Worm (Caenorhabditis elegans) whole organism, early embryonic: ENCODE data around the gene F17E9.15.

ENCODE experiments used
- B0310.2 ChIP-seq: sonication (generic microtip); optimal IDR thresholded peaks from 2 replicates; lab custom pipeline; 2016; ENCODE audit warnings: mild to moderate bottlenecking, missing genetic modification characterization, missing compliant biosample characterization
- F13C5.2 ChIP-seq: sonication (generic microtip); optimal IDR thresholded peaks from 2 replicates; lab custom pipeline; 2017; ENCODE audit warnings: mild to moderate bottlenecking, missing genetic modification characterization, inconsistent platforms, missing compliant biosample characterization
- aly-1 ChIP-seq: sonication (generic microtip); optimal IDR thresholded peaks from 2 replicates; lab custom pipeline; 2016; ENCODE audit warnings: missing genetic modification characterization, missing compliant biosample characterization
- ama-1 ChIP-seq: fragments of 150-350 bp; optimal IDR thresholded peaks from 2 replicates; lab custom pipeline; 2014
- ceh-13 ChIP-seq: fragments of 200-800 bp; sonication (Bioruptor generic); optimal IDR thresholded peaks from 2 replicates; lab custom pipeline; 2018; ENCODE audit warnings: mild to moderate bottlenecking, missing genetic modification characterization, missing compliant biosample characterization
- ceh-36 ChIP-seq: sonication (generic microtip); optimal IDR thresholded peaks from 2 replicates; lab custom pipeline; 2016; ENCODE audit warnings: missing genetic modification characterization, inconsistent platforms, missing compliant biosample characterization
- ets-7 ChIP-seq: sonication (generic microtip); optimal IDR thresholded peaks from 2 replicates; lab custom pipeline; 2016; ENCODE audit warnings: missing genotype, missing genetic modification characterization, missing compliant biosample characterization
- flt-1 ChIP-seq: fragments of 200-800 bp; sonication (Bioruptor generic); IDR thresholded peaks from 2 replicates; pipeline ENCODE4 v1.3.6; 2022; ENCODE audit warnings: missing genetic modification characterization, missing compliant biosample characterization
- hmbx-1 ChIP-seq: sonication (generic microtip); optimal IDR thresholded peaks from 2 replicates; lab custom pipeline; 2016; ENCODE audit warnings: mild to moderate bottlenecking, missing genetic modification characterization, missing compliant biosample characterization
- hmg-4 ChIP-seq: fragments of 200-800 bp; sonication (Bioruptor generic); optimal IDR thresholded peaks from 2 replicates; lab custom pipeline; 2018; ENCODE audit warnings: mild to moderate bottlenecking, missing genetic modification characterization, missing compliant biosample characterization
- hnd-1 ChIP-seq: sonication (generic microtip); optimal IDR thresholded peaks from 2 replicates; lab custom pipeline; 2016; ENCODE audit warnings: missing genetic modification characterization, missing compliant biosample characterization
- pes-1 ChIP-seq: fragments of 200-800 bp; sonication (Bioruptor generic); IDR thresholded peaks from 2 replicates; pipeline ENCODE4 v1.3.6; 2022; ENCODE audit warnings: missing genetic modification reagents, missing genetic modification characterization, missing compliant biosample characterization
- scrt-1 ChIP-seq: fragments of 200-800 bp; sonication (Bioruptor generic); IDR thresholded peaks from 2 replicates; pipeline ENCODE4 v1.3.6; 2022; ENCODE audit warnings: missing genetic modification characterization, missing compliant biosample characterization
- sea-1 ChIP-seq: fragments of 200-800 bp; sonication (Bioruptor generic); conservative IDR thresholded peaks from 2 replicates; pipeline ENCODE4 v1.3.6; 2022; ENCODE audit warnings: missing genetic modification characterization, missing compliant biosample characterization
- tbx-11 ChIP-seq: fragments of 200-800 bp; sonication (Bioruptor generic); IDR thresholded peaks from 2 replicates; pipeline ENCODE4 v1.3.6; 2022; ENCODE audit warnings: missing genetic modification characterization, missing compliant biosample characterization
- tbx-37 ChIP-seq: fragments of 200-800 bp; sonication (Bioruptor generic); conservative IDR thresholded peaks from 2 replicates; pipeline ENCODE4 v1.3.6; 2022; ENCODE audit warnings: missing genetic modification reagents, missing genetic modification characterization, missing compliant biosample characterization
- tra-4 ChIP-seq: sonication (generic microtip); optimal IDR thresholded peaks from 2 replicates; lab custom pipeline; 2017; ENCODE audit warnings: missing genetic modification characterization, missing compliant biosample characterization

The F17E9.15 gene

DNA sequence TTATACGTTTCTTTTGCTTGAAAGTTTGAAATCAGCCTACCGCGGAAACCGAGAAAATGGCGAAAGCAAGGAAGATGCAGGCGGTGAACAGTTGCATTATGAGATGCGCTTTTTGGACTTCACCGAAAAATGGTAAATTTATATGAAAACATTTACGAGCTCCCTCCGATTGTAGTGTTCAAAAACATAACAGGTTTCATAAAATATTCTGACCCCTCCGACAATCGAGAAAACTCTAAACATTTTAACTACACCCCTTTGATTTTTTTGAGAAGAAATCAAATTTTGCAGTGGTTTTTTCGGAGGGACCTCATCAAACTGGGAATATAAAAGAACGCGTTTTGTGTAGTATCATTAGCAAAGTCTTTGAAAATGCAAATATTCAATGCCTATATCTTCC, at the start of gene F17E9.15, which contains the start of gene F17E9.18:
TSS of gene F17E9.15 (plus strand) at position 368 of the 400 bp plus-strand sequence.
TSS of gene F17E9.18 (minus strand) at position 101 of the 400 bp plus-strand sequence.
- no peak for TF ChIP-seq B0310.2
- no peak for TF ChIP-seq hnd-1 (tag; lab: Kevin White, UChicago)
- no peak for TF ChIP-seq tbx-37 (GFP tag; lab: Robert Waterston, UW)

DNA sequence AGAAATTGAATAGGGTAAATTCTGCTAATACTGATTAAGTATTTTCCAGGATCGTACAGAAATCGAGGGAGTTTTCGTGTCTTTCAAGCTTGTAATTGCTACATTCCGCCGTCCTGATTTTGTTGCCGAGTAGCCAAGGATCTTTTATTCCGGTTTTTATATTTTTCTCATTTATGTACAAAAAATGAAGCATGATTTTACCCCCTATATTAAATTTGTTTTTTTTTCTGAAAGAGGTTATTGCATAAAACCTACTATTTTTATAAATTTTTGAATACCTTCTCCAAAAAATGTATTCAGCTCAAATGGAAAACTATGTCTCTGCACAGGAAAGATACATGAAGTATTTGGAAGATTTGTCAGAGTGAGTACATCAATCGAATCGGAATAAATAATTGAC, 47.6 kb upstream of the F17E9.15 start, which contains the start of gene F35H10.6:
TSS of gene F35H10.6 (plus strand) at position 301 of the 400 bp plus-strand sequence.
- no peak for TF ChIP-seq tbx-37 (GFP tag; lab: Robert Waterston, UW)
- no peak for TF ChIP-seq ceh-13
- no peak for TF ChIP-seq ets-7
- no peak for TF ChIP-seq tbx-11 (GFP tag; lab: Robert Waterston, UW)
- no peak for TF ChIP-seq hnd-1 (tag; lab: Kevin White, UChicago)
- TF ChIP-seq sea-1: no peak
- TF ChIP-seq ama-1 (lab: Kevin White, UChicago): no peak
- no peak for TF ChIP-seq hmbx-1 (tag; lab: Kevin White, UChicago)
- TF ChIP-seq B0310.2: no peak

DNA sequence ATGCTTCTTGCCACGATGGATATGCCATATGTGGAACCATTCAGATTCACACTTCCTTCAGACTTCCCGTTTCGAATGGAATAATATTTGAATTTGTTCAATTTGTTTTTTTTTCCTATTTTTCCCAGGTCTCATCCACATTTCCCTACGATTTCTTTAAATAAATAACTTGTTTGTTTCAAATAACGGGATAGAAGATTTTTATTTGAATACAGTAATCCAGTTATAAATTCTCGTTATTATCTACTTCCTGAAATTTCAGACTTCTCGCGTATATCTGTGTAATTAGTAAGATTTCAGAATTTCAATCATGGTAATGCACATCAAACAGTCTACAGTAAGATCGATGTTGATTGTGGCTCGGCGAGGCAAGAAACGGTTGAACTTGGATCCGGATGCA, 46.8 kb upstream of the F17E9.15 start, which contains the start of gene F35H10.5:
TSS of gene F35H10.5 (plus strand) at position 301 of the 400 bp plus-strand sequence.
- TF ChIP-seq tbx-37 (GFP tag; lab: Robert Waterston, UW): no peak
- TF ChIP-seq F13C5.2 (tag; lab: Kevin White, UChicago): no peak
- no peak for TF ChIP-seq hmbx-1 (tag; lab: Kevin White, UChicago)
- no peak for TF ChIP-seq flt-1 (GFP tag; lab: Robert Waterston, UW)
- no peak for TF ChIP-seq ets-7
- no peak for TF ChIP-seq B0310.2
- TF ChIP-seq ceh-13: no peak
- no peak for TF ChIP-seq aly-1 (tag; lab: Kevin White, UChicago)
- no peak for TF ChIP-seq hnd-1 (tag; lab: Kevin White, UChicago)
- TF ChIP-seq tbx-11 (GFP tag; lab: Robert Waterston, UW): no peak
- no peak for TF ChIP-seq pes-1
- TF ChIP-seq sea-1: no peak
- TF ChIP-seq ama-1 (lab: Kevin White, UChicago): no peak
- TF ChIP-seq scrt-1 (GFP tag; lab: Robert Waterston, UW): no peak

DNA sequence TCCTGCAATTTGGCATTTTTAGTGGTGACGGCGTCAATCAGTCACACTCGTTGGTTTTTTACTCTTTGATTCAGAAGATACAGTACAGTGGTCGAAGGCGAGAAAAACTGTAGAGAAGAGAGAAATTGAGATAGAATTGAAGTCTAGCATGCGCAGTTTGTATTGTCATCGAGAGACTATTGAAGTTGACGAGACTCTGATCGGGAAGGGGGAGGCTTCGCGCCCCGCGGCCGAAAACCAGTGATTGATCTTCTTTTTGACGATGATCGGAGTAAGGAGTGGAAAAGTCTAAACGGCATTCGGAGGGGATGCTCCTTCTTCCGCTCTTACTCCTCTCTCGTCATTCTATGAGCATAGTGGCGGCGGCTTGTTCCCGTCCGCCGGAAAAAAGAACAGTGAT, 45.3 kb upstream of the F17E9.15 start:
- no peak for TF ChIP-seq tra-4 (tag; lab: Kevin White, UChicago)
- no peak for TF ChIP-seq ets-7
- TF ChIP-seq tbx-37 (GFP tag; lab: Robert Waterston, UW): no peak
- TF ChIP-seq ceh-36 (tag; lab: Kevin White, UChicago): no peak
- TF ChIP-seq flt-1 (GFP tag; lab: Robert Waterston, UW): no peak
- TF ChIP-seq aly-1 (tag; lab: Kevin White, UChicago): no peak
- TF ChIP-seq hnd-1 (tag; lab: Kevin White, UChicago): no peak
- TF ChIP-seq hmbx-1 (tag; lab: Kevin White, UChicago): no peak

DNA sequence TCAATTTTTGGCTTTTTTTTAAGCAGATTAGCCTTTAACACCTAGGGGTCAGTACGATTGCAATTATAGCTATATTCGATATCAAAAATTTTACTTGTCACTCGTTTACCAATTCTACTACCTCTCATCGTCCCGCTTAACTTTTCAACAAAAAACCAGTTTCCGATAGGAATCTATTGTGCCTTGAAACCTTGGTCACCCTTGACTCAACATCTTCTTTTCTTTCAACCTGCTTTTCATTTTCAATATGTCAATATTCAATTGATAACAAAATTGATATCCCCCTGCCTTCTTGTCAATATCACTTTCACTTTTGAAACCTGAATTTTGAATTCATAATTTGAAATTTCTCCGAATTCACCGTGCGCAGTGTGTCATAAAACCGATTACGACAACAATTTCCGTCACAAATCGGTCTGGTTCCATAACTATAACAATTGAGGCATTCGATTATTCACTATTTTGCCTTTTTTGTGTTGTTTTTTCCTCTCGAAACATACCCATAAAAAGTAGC, 44.5 kb upstream of the F17E9.15 start:
- TF ChIP-seq hmbx-1 (tag; lab: Kevin White, UChicago): no peak
- TF ChIP-seq pes-1: no peak
- no peak for TF ChIP-seq hnd-1 (tag; lab: Kevin White, UChicago)
- TF ChIP-seq tbx-11 (GFP tag; lab: Robert Waterston, UW): no peak
- TF ChIP-seq tbx-37 (GFP tag; lab: Robert Waterston, UW): no peak
- TF ChIP-seq ets-7: no peak
- TF ChIP-seq ama-1 (lab: Kevin White, UChicago): no peak
- TF ChIP-seq sea-1: no peak
- TF ChIP-seq aly-1 (tag; lab: Kevin White, UChicago): no peak
- TF ChIP-seq ceh-13: no peak
- TF ChIP-seq ceh-36 (tag; lab: Kevin White, UChicago): no peak
- no peak for TF ChIP-seq B0310.2
- no peak for TF ChIP-seq hmg-4 (GFP tag; lab: Kevin White, UChicago)
- no peak for TF ChIP-seq tra-4 (tag; lab: Kevin White, UChicago)
- TF ChIP-seq F13C5.2 (tag; lab: Kevin White, UChicago): no peak
- no peak for TF ChIP-seq flt-1 (GFP tag; lab: Robert Waterston, UW)
- TF ChIP-seq scrt-1 (GFP tag; lab: Robert Waterston, UW): no peak

DNA sequence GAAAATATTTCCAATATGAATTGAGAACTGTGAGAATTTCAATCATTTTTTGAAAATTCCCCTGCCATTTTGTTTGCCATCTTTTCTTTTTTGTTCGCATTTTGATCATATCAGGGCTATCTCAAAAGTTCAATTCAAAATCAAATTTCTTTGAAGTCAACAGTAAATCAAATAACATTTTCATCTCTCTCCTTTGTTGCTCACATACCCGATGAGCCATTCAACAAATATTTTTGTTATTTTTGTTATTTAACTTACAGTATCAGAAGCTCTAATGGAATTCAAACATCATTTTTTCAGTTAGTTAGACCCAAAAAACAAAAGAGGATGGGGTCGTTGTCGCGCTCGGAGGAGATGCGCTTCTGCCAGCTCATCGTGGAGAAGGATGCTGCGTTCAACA, 43.5 kb upstream of the F17E9.15 start, which contains the start of gene vha-5:
TSS of gene vha-5 (plus strand) at position 301 of the 400 bp plus-strand sequence.
- no peak for TF ChIP-seq ceh-13
- TF ChIP-seq scrt-1 (GFP tag; lab: Robert Waterston, UW): no peak
- TF ChIP-seq ceh-36 (tag; lab: Kevin White, UChicago): no peak
- TF ChIP-seq ets-7: no peak
- no peak for TF ChIP-seq aly-1 (tag; lab: Kevin White, UChicago)
- TF ChIP-seq hmbx-1 (tag; lab: Kevin White, UChicago): no peak
- no peak for TF ChIP-seq sea-1
- no peak for TF ChIP-seq hnd-1 (tag; lab: Kevin White, UChicago)
- TF ChIP-seq tbx-11 (GFP tag; lab: Robert Waterston, UW): no peak
- TF ChIP-seq tra-4 (tag; lab: Kevin White, UChicago): no peak
- TF ChIP-seq flt-1 (GFP tag; lab: Robert Waterston, UW): no peak
- TF ChIP-seq F13C5.2 (tag; lab: Kevin White, UChicago): no peak
- no peak for TF ChIP-seq ama-1 (lab: Kevin White, UChicago)
- no peak for TF ChIP-seq tbx-37 (GFP tag; lab: Robert Waterston, UW)
- no peak for TF ChIP-seq B0310.2
- TF ChIP-seq hmg-4 (GFP tag; lab: Kevin White, UChicago): no peak
- TF ChIP-seq pes-1: no peak

DNA sequence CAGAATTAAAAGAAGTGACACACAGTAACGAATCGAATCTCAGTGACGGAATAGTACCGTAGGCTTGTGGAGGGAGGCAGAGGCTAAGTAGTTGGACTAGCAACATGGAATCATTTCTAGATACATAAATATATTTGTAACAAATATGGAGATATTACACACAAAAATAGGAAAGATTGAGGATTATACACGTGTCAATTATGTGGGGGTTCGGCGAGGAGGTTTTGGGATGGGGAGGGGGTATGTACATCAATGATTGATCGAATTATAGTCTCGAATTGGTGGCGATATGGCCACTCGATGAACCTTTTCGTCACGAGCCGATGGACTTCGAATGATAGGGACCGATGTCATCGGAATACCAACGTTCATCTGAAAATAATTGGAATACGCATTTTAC, 39.8 kb upstream of the F17E9.15 start:
- TF ChIP-seq flt-1 (GFP tag; lab: Robert Waterston, UW): no peak
- no peak for TF ChIP-seq tbx-37 (GFP tag; lab: Robert Waterston, UW)
- no peak for TF ChIP-seq tra-4 (tag; lab: Kevin White, UChicago)
